Worm (Caenorhabditis elegans) whole organism, L4 larva: ENCODE results near the gene metr-1.

ENCODE experiments used
- D1046.2 ChIP-seq: fragments of 200-800 bp; sonication (Bioruptor generic); IDR thresholded peaks from 2 replicates; pipeline ENCODE4 v1.3.6; 2022; ENCODE audit warnings: missing genetic modification characterization, missing compliant biosample characterization
- F49E8.2 ChIP-seq: sonication (generic microtip); optimal IDR thresholded peaks from 2 replicates; lab custom pipeline; 2016; ENCODE audit warnings: missing compliant biosample characterization, mild to moderate bottlenecking, missing genetic modification characterization, borderline replicate concordance
- R02D3.7 ChIP-seq: fragments of 150-350 bp; sonication (generic microtip); optimal IDR thresholded peaks from 3 replicates; lab custom pipeline; 2014; ENCODE audit warnings: missing biosample characterization, missing genetic modification characterization
- T26A8.4 ChIP-seq: fragments of 200-800 bp; sonication (Bioruptor generic); IDR thresholded peaks from 2 replicates; pipeline ENCODE4 v1.3.6; 2022; ENCODE audit warnings: missing genetic modification characterization, missing compliant biosample characterization
- Y48G9A.11 ChIP-seq: fragments of 200-800 bp; sonication (Bioruptor generic); IDR thresholded peaks from 2 replicates; pipeline ENCODE4 v1.3.6; 2022; ENCODE audit warnings: missing genetic modification reagents, missing genetic modification characterization, missing compliant biosample characterization
- Y5F2A.4 ChIP-seq: fragments of 200-800 bp; sonication (Bioruptor generic); optimal IDR thresholded peaks from 2 replicates; lab custom pipeline; 2018; ENCODE audit warnings: mild to moderate bottlenecking, missing genetic modification characterization, missing compliant biosample characterization
- Y75B8A.6 ChIP-seq: fragments of 200-800 bp; sonication (Bioruptor generic); IDR thresholded peaks from 2 replicates; pipeline ENCODE4 v1.3.6; 2022; ENCODE audit warnings: missing genetic modification reagents, missing genetic modification characterization, missing compliant biosample characterization
- ZK546.5 ChIP-seq, 2 experiments: sonication (generic microtip); optimal IDR thresholded peaks; 2 replicates each; lab custom pipeline; 2017; ENCODE audit warnings: missing biosample characterization in 2 of 2, missing genetic modification characterization in 2 of 2
- aha-1 ChIP-seq: fragments of 150-350 bp; peaks from one replicate; lab custom pipeline; 2014; ENCODE audit warnings: missing biosample characterization, missing genetic modification characterization
- aly-2 ChIP-seq: sonication (generic microtip); optimal IDR thresholded peaks from 2 replicates; lab custom pipeline; 2018; ENCODE audit warnings: missing biosample characterization, missing genetic modification characterization
- ceh-44 ChIP-seq: fragments of 200-800 bp; sonication (Bioruptor generic); IDR thresholded peaks from 2 replicates; pipeline ENCODE4 v1.3.6; 2022; ENCODE audit warnings: missing genetic modification reagents, missing genetic modification characterization, missing compliant biosample characterization
- ceh-82 ChIP-seq: sonication (generic microtip); optimal IDR thresholded peaks from 2 replicates; lab custom pipeline; 2017; ENCODE audit warnings: missing biosample characterization, missing genetic modification characterization
- cey-2 ChIP-seq: sonication (generic microtip); optimal IDR thresholded peaks from 3 replicates; lab custom pipeline; 2017; ENCODE audit warnings: missing genetic modification characterization, mild to moderate bottlenecking, missing compliant biosample characterization, antibody characterized with exemption, borderline replicate concordance; ENCODE audit not compliant: insufficient read depth
- ctbp-1 ChIP-seq: fragments of 200-800 bp; sonication (Bioruptor generic); IDR thresholded peaks from 2 replicates; pipeline ENCODE4 v1.3.6; 2022; ENCODE audit warnings: missing genetic modification reagents, missing genetic modification characterization, missing compliant biosample characterization
- duxl-1 ChIP-seq: sonication (generic microtip); optimal IDR thresholded peaks from 2 replicates; lab custom pipeline; 2016; ENCODE audit warnings: mild to moderate bottlenecking, missing genetic modification characterization, moderate library complexity, missing compliant biosample characterization; ENCODE audit not compliant: poor library complexity
- dve-1 ChIP-seq: sonication (generic microtip); optimal IDR thresholded peaks from 2 replicates; lab custom pipeline; 2017; ENCODE audit warnings: antibody characterized with exemption, mild to moderate bottlenecking, missing genetic modification characterization, missing compliant biosample characterization; ENCODE audit not compliant: insufficient read depth
- fos-1 ChIP-seq: fragments of 150-350 bp; optimal IDR thresholded peaks from 2 replicates; lab custom pipeline; 2014; ENCODE audit warnings: missing biosample characterization, missing genetic modification characterization
- gei-8 ChIP-seq: fragments of 200-800 bp; sonication (Bioruptor generic); optimal IDR thresholded peaks from 2 replicates; lab custom pipeline; 2018; ENCODE audit warnings: mild to moderate bottlenecking, missing genetic modification characterization, missing compliant biosample characterization
- lim-7 ChIP-seq: fragments of 200-800 bp; sonication (Bioruptor generic); IDR thresholded peaks from 2 replicates; pipeline ENCODE4 v1.3.6; 2022; ENCODE audit warnings: missing genetic modification characterization, missing compliant biosample characterization
- lin-1 ChIP-seq: fragments of 200-800 bp; sonication (Bioruptor generic); IDR thresholded peaks from 2 replicates; pipeline ENCODE4 v1.3.6; 2022; ENCODE audit warnings: missing genetic modification reagents, missing genetic modification characterization, missing compliant biosample characterization
- lin-13 ChIP-seq: fragments of 150-350 bp; optimal IDR thresholded peaks from 2 replicates; lab custom pipeline; 2014; ENCODE audit warnings: missing biosample characterization, missing genetic modification reagents, missing genetic modification characterization
- lin-29 ChIP-seq: fragments of 200-800 bp; sonication (Bioruptor generic); IDR thresholded peaks from 2 replicates; pipeline ENCODE4 v1.3.6; 2022; ENCODE audit warnings: missing genetic modification reagents, missing genetic modification characterization, missing compliant biosample characterization
- lsy-2 ChIP-seq, 2 experiments: fragments of 150-350 bp in 1 of 2; sonication (generic microtip) in 1 of 2; optimal IDR thresholded peaks; 2 replicates each; lab custom pipeline; 2014 to 2017; ENCODE audit warnings: missing biosample characterization in 2 of 2, missing genetic modification characterization in 2 of 2
- madf-9 ChIP-seq: fragments of 200-800 bp; sonication (Bioruptor generic); conservative IDR thresholded peaks from 2 replicates; pipeline ENCODE4 v1.3.6; 2022; ENCODE audit warnings: missing genetic modification reagents, missing genetic modification characterization, missing compliant biosample characterization
- mxl-2 ChIP-seq: fragments of 200-800 bp; sonication (Bioruptor generic); conservative IDR thresholded peaks from 2 replicates; pipeline ENCODE4 v1.3.6; 2022; ENCODE audit warnings: missing genetic modification reagents, missing genetic modification characterization, missing compliant biosample characterization
- nhr-25 ChIP-seq: sonication (generic microtip); optimal IDR thresholded peaks from 2 replicates; lab custom pipeline; 2017; ENCODE audit warnings: missing genetic modification characterization, mild to moderate bottlenecking, missing compliant biosample characterization, antibody characterized with exemption, moderate library complexity, borderline replicate concordance; ENCODE audit not compliant: insufficient read depth
- nhr-28 ChIP-seq: fragments of 150-350 bp; optimal IDR thresholded peaks from 2 replicates; lab custom pipeline; 2014; ENCODE audit warnings: missing biosample characterization, missing genetic modification characterization
- nhr-41 ChIP-seq: fragments of 200-800 bp; sonication (Bioruptor generic); IDR thresholded peaks from 2 replicates; pipeline ENCODE4 v1.3.6; 2022; ENCODE audit warnings: missing genetic modification reagents, missing genetic modification characterization, missing compliant biosample characterization
- nhr-6 ChIP-seq: fragments of 150-350 bp; optimal IDR thresholded peaks from 2 replicates; lab custom pipeline; 2014; ENCODE audit warnings: missing biosample characterization, missing genetic modification characterization
- pha-4 ChIP-seq, 2 experiments: fragments of 150-350 bp in 1 of 2; fragments of 200-800 bp in 1 of 2; sonication (Bioruptor generic) in 1 of 2; IDR thresholded peaks in 1 of 2; optimal IDR thresholded peaks in 1 of 2; 2 replicates each; pipeline versions ENCODE4 v1.3.6 to Lab custom; 2014 to 2022; ENCODE audit warnings: missing genetic modification characterization in 2 of 2, missing genetic modification reagents in 2 of 2, missing biosample characterization in 1 of 2, missing compliant biosample characterization in 1 of 2
- sdz-12 ChIP-seq: fragments of 200-800 bp; sonication (Bioruptor generic); optimal IDR thresholded peaks from 2 replicates; lab custom pipeline; 2018; ENCODE audit warnings: mild to moderate bottlenecking, missing genetic modification characterization, missing compliant biosample characterization
- skn-1 ChIP-seq: fragments of 150-350 bp; optimal IDR thresholded peaks from 2 replicates; lab custom pipeline; 2014; ENCODE audit warnings: missing biosample characterization, missing genetic modification characterization
- snpc-1.2 ChIP-seq: fragments of 200-800 bp; sonication (Bioruptor generic); IDR thresholded peaks from 2 replicates; pipeline ENCODE4 v1.3.6; 2022; ENCODE audit warnings: missing genetic modification reagents, missing genetic modification characterization, missing compliant biosample characterization
- snpc-4 ChIP-seq: fragments of 150-350 bp; optimal IDR thresholded peaks from 2 replicates; lab custom pipeline; 2014; ENCODE audit warnings: missing biosample characterization, missing genetic modification characterization
- spr-1 ChIP-seq: sonication (generic microtip); optimal IDR thresholded peaks from 2 replicates; lab custom pipeline; 2016; ENCODE audit warnings: mild to moderate bottlenecking, missing genetic modification characterization, missing compliant biosample characterization
- spr-3 ChIP-seq: fragments of 200-800 bp; sonication (Bioruptor generic); optimal IDR thresholded peaks from 2 replicates; lab custom pipeline; 2018; ENCODE audit warnings: mild to moderate bottlenecking, missing genetic modification characterization, missing compliant biosample characterization
- unc-62 ChIP-seq, 3 experiments: fragments of 150-350 bp in 1 of 3; sonication (generic microtip); optimal IDR thresholded peaks in 2 of 3; peaks in 1 of 3; 1 replicate in 1 of 3; 2 replicates in 2 of 3; lab custom pipeline; 2014 to 2017; ENCODE audit warnings: missing biosample characterization in 3 of 3, missing genetic modification characterization in 3 of 3, missing genetic modification reagents in 3 of 3, missing genotype in 1 of 3
- zfp-3 ChIP-seq: fragments of 200-800 bp; sonication (Bioruptor generic); conservative IDR thresholded peaks from 2 replicates; pipeline ENCODE4 v1.3.6; 2022; ENCODE audit warnings: missing genetic modification reagents, missing genetic modification characterization, missing compliant biosample characterization
- ztf-7 ChIP-seq: fragments of 150-350 bp; optimal IDR thresholded peaks from 2 replicates; lab custom pipeline; 2014; ENCODE audit warnings: missing biosample characterization, missing genetic modification characterization

Gene metr-1

ce11 chrII:10964748-10965147 lies 38.4 kb downstream of the metr-1 start:
- TF ChIP-seq fos-1, result no peak
- TF ChIP-seq sdz-12 (GFP tag; lab: Kevin White, UChicago), result no peak
- no peak for TF ChIP-seq Y48G9A.11 (GFP tag; lab: Robert Waterston, UW)
- TF ChIP-seq Y5F2A.4 (GFP tag; lab: Kevin White, UChicago), result no peak
- TF ChIP-seq ZK546.5 (tag; optimal IDR thresholded peaks at IDR 0.05; lab: Kevin White, UChicago), result no peak
- TF ChIP-seq nhr-6 (tag; lab: Kevin White, UChicago), result no peak
- no peak for TF ChIP-seq D1046.2 (GFP tag; lab: Robert Waterston, UW)
- TF ChIP-seq ctbp-1, result no peak
- no peak for TF ChIP-seq cey-2 (tag; lab: Kevin White, UChicago)
- TF ChIP-seq lin-13, result no peak
- TF ChIP-seq lsy-2 (tag; optimal IDR thresholded peaks at IDR 0.05; lab: Kevin White, UChicago), result no peak
- TF ChIP-seq Y75B8A.6 (GFP tag; lab: Robert Waterston, UW), result no peak
- TF ChIP-seq snpc-1.2 (GFP tag; lab: Robert Waterston, UW), result no peak
- no peak for TF ChIP-seq spr-3
- no peak for TF ChIP-seq skn-1 (tag; lab: Kevin White, UChicago)
- TF ChIP-seq dve-1 (tag; lab: Kevin White, UChicago), result no peak
- TF ChIP-seq R02D3.7 (tag; lab: Kevin White, UChicago), result no peak
- TF ChIP-seq snpc-4, result no peak
- no peak for TF ChIP-seq ceh-44 (GFP tag; lab: Robert Waterston, UW)

- TF ChIP-seq ceh-82 (tag; lab: Kevin White, UChicago) (no peak), unc-62 (GFP tag; optimal IDR thresholded peaks at IDR 0.05 in 1 of 2; lab: Kevin White, UChicago) (peak in 1 of 2 experiments; percentile 20), unc-62 (tag; optimal IDR thresholded peaks at IDR 0.05; lab: Kevin White, UChicago) (no peak), gei-8 (no peak), lin-1 (GFP tag; lab: Robert Waterston, UW) (no peak), ctbp-1 (no peak), aha-1 (tag; lab: Kevin White, UChicago) (no peak)
- TF ChIP-seq, all 104 proteins: peak for 1
Measured at ce11 chrII:10970625-10971024, 44.3 kb downstream of the metr-1 start.

DNA sequence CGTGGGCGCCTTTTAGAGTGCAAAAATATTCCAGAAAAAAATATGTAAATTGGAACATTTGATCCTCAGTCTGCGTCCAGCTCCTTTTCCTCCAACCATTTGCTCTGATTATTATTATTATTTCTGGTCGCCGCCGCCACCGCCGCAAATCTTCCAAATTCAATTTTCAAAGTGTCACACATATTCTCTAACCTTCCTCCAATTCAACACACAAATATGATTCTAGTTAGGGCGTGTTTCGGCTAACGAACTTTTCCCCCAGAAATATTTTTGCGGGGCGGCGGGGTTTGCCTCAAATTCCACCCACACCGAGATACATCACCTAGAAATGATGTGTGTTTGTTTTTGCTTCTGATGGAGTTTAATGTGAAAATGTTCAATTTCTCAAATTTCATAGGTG lies 45.3 kb downstream of the metr-1 start:
- TF ChIP-seq duxl-1, result no peak
- TF ChIP-seq lin-29, result no peak

DNA sequence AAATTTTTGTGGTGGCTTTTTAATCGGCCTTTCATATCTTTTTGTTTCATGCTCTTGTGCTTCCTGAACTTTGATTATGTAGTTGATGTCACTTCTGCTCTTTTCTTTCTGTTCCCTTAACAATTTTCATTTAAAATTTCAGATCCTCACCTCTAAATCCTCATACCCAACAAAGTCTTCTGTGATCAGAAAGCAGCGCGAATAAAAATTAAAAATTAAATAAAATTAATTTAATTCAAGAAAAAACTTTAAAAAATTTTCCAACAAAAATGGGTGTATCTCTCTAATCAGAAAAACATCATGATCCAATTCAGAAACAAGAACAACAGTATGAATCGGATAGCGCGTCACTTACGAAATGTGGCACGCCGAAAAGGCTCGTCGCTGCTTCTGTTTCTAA lies 48.9 kb downstream of the metr-1 start, which contains the start of gene ptp-3:
TSS of gene ptp-3 (plus strand) at position 301 of the 400 bp plus-strand sequence.
- no peak for TF ChIP-seq nhr-41 (GFP tag; lab: Robert Waterston, UW)
- no peak for TF ChIP-seq ztf-7 (tag; lab: Kevin White, UChicago)
- TF ChIP-seq lim-7 (GFP tag; lab: Robert Waterston, UW), result no peak
- TF ChIP-seq mxl-2 (GFP tag; lab: Robert Waterston, UW), result no peak
- no peak for TF ChIP-seq Y48G9A.11 (GFP tag; lab: Robert Waterston, UW)
- TF ChIP-seq zfp-3, result no peak
- TF ChIP-seq T26A8.4 (GFP tag; lab: Robert Waterston, UW), result no peak
- TF ChIP-seq aha-1 (tag; lab: Kevin White, UChicago), result no peak
- TF ChIP-seq nhr-28 (tag; lab: Kevin White, UChicago), result no peak
- no peak for TF ChIP-seq madf-9
- no peak for TF ChIP-seq nhr-25 (tag; lab: Kevin White, UChicago)
- no peak for TF ChIP-seq F49E8.2 (tag; lab: Kevin White, UChicago)
- TF ChIP-seq spr-1 (tag; lab: Kevin White, UChicago), result no peak
- TF ChIP-seq aly-2 (tag; lab: Kevin White, UChicago), result no peak
- TF ChIP-seq ZK546.5 (tag; optimal IDR thresholded peaks at IDR 0.05; lab: Kevin White, UChicago), result no peak
- TF ChIP-seq pha-4 (GFP tag; IDR thresholded peaks at IDR 0.05; lab: Robert Waterston, UW), result no peak
- no peak for TF ChIP-seq pha-4 (tag; optimal IDR thresholded peaks at IDR 0.05; lab: Kevin White, UChicago)
- TF ChIP-seq lin-13, result no peak
